Fruit fly (Drosophila melanogaster) whole organism, embryonic: Measurements from ENCODE around the gene Alp9.
A peak's percentile ranks its signal among the peaks of the same experiment; 100 is the strongest.

Experiments used
- Adf1 ChIP-seq: fragments of 200-800 bp; sonication (Bioruptor generic); IDR thresholded peaks from 2 replicates; pipeline ENCODE4 v1.3.6; 2022; ENCODE audit warnings: missing biosample characterization, missing genetic modification characterization
- Atf3 ChIP-seq: fragments of 200-800 bp; sonication (Bioruptor generic); optimal IDR thresholded peaks from 3 replicates; lab custom pipeline; 2016; ENCODE audit warnings: missing biosample characterization, missing genetic modification characterization
- BEAF-32 ChIP-seq: fragments of 200-800 bp; sonication (Bioruptor generic); optimal IDR thresholded peaks from 3 replicates; lab custom pipeline; 2017; ENCODE audit warnings: missing biosample characterization, missing genetic modification characterization, mild to moderate bottlenecking, moderate library complexity, missing genetic modification reagents
- CG11085 ChIP-seq: fragments of 200-800 bp; sonication (Bioruptor generic); IDR thresholded peaks from 2 replicates; pipeline ENCODE4 v1.3.6; 2022; ENCODE audit warnings: missing biosample characterization, missing genetic modification characterization
- CG12659 ChIP-seq: fragments of 200-800 bp; sonication (Bioruptor generic); optimal IDR thresholded peaks from 3 replicates; lab custom pipeline; 2017; ENCODE audit warnings: mild to moderate bottlenecking, missing biosample characterization, missing genetic modification reagents, missing genetic modification characterization
- CG13894 ChIP-seq: fragments of 200-800 bp; sonication (Bioruptor generic); optimal IDR thresholded peaks from 3 replicates; lab custom pipeline; 2018; ENCODE audit warnings: missing biosample characterization, mild to moderate bottlenecking, missing genetic modification characterization, moderate library complexity
- CG15514 ChIP-seq: fragments of 200-800 bp; sonication (Bioruptor generic); optimal IDR thresholded peaks from 3 replicates; lab custom pipeline; 2017; ENCODE audit warnings: missing biosample characterization, missing genetic modification characterization, mild to moderate bottlenecking, moderate library complexity, missing genetic modification reagents
- CG16779 ChIP-seq: fragments of 200-800 bp; sonication (Bioruptor generic); IDR thresholded peaks from 2 replicates; pipeline ENCODE4 v1.3.6; 2022; ENCODE audit warnings: missing biosample characterization, missing genetic modification characterization
- CG2678 ChIP-seq: fragments of 200-800 bp; sonication (Bioruptor generic); optimal IDR thresholded peaks from 3 replicates; lab custom pipeline; 2019; ENCODE audit warnings: missing biosample characterization, mild to moderate bottlenecking, missing genetic modification characterization, moderate library complexity
- CG2712 ChIP-seq: fragments of 200-800 bp; optimal IDR thresholded peaks from 3 replicates; lab custom pipeline; 2019; ENCODE audit warnings: missing biosample characterization, mild to moderate bottlenecking, missing genetic modification characterization, moderate library complexity
- CG32532 ChIP-seq: fragments of 200-800 bp; sonication (Bioruptor generic); IDR thresholded peaks from 2 replicates; pipeline ENCODE4 v1.3.6; 2022; ENCODE audit warnings: missing biosample characterization, missing genetic modification characterization
- CG3847 ChIP-seq: fragments of 200-800 bp; sonication (Bioruptor generic); IDR thresholded peaks from 2 replicates; pipeline ENCODE4 v1.3.6; 2022; ENCODE audit warnings: missing biosample characterization, missing genetic modification characterization
- CG42726 ChIP-seq: fragments of 200-800 bp; sonication (Bioruptor generic); IDR thresholded peaks from 2 replicates; pipeline ENCODE4 v1.3.6; 2022; ENCODE audit warnings: missing biosample characterization, missing genetic modification characterization; ENCODE audit not compliant: partially characterized antibody
- CG6765 ChIP-seq: fragments of 200-800 bp; sonication (Bioruptor generic); optimal IDR thresholded peaks from 3 replicates; lab custom pipeline; 2017; ENCODE audit warnings: missing biosample characterization, mild to moderate bottlenecking, missing genetic modification characterization
- CG8281 ChIP-seq: fragments of 200-800 bp; sonication (Bioruptor generic); optimal IDR thresholded peaks from 2 replicates; lab custom pipeline; 2018; ENCODE audit warnings: missing biosample characterization, mild to moderate bottlenecking, missing genetic modification characterization, moderate library complexity
- CG8478 ChIP-seq: fragments of >200 bp; optimal IDR thresholded peaks from 2 replicates; lab custom pipeline; 2018
- CG9797 ChIP-seq: fragments of 200-800 bp; sonication (Bioruptor generic); optimal IDR thresholded peaks from 3 replicates; lab custom pipeline; 2018; ENCODE audit warnings: missing biosample characterization, mild to moderate bottlenecking, missing genetic modification characterization
- CG9932 ChIP-seq: fragments of 200-800 bp; sonication (Bioruptor generic); IDR thresholded peaks from 2 replicates; pipeline ENCODE4 v1.3.6; 2022; ENCODE audit warnings: missing biosample characterization, missing genetic modification characterization
- CoRest ChIP-seq: fragments of 200-800 bp; sonication (Bioruptor generic); optimal IDR thresholded peaks from 3 replicates; lab custom pipeline; 2018; ENCODE audit warnings: missing biosample characterization, mild to moderate bottlenecking, missing genetic modification characterization, moderate library complexity
- Dll ChIP-seq: fragments of 200-800 bp; sonication (Bioruptor generic); IDR thresholded peaks from 4 replicates; pipeline ENCODE4 v1.3.6; 2022; ENCODE audit warnings: missing biosample characterization, missing genetic modification characterization; ENCODE audit not compliant: partially characterized antibody
- Doc2 ChIP-seq: fragments of 200-800 bp; sonication (Bioruptor generic); IDR thresholded peaks from 2 replicates; pipeline ENCODE4 v1.3.6; 2022; ENCODE audit warnings: missing biosample characterization, missing genetic modification characterization
- Dp ChIP-seq: fragments of 200-800 bp; sonication (Bioruptor generic); optimal IDR thresholded peaks from 2 replicates; lab custom pipeline; 2018; ENCODE audit warnings: missing biosample characterization, mild to moderate bottlenecking, missing genetic modification characterization, moderate library complexity
- Mad ChIP-seq: fragments of 200-800 bp; sonication (Bioruptor generic); optimal IDR thresholded peaks from 2 replicates; lab custom pipeline; 2016; ENCODE audit warnings: missing biosample characterization, missing genetic modification characterization
- NC2α ChIP-seq: fragments of 200-800 bp; sonication (Bioruptor generic); optimal IDR thresholded peaks from 2 replicates; lab custom pipeline; 2016; ENCODE audit warnings: missing biosample characterization, missing genetic modification characterization
- Sox100B ChIP-seq: fragments of 200-800 bp; sonication (Bioruptor generic); optimal IDR thresholded peaks from 3 replicates; lab custom pipeline; 2018; ENCODE audit warnings: missing biosample characterization, mild to moderate bottlenecking, missing genetic modification characterization
- Stat92E ChIP-seq, 3 experiments: fragments of >200 bp in 2 of 3; fragments of 200-800 bp in 1 of 3; sonication (Bioruptor generic) in 1 of 3; optimal IDR thresholded peaks; 2 replicates each; lab custom pipeline; 2017 to 2019; ENCODE audit warnings: missing biosample characterization in 3 of 3, missing genetic modification characterization in 3 of 3, mild to moderate bottlenecking in 1 of 3, moderate library complexity in 1 of 3
- Xrp1 ChIP-seq: fragments of 200-800 bp; sonication (Bioruptor generic); IDR thresholded peaks from 2 replicates; pipeline ENCODE4 v1.3.6; 2022; ENCODE audit warnings: missing biosample characterization, missing genetic modification characterization
- YL-1 ChIP-seq: fragments of 200-800 bp; sonication (Bioruptor generic); optimal IDR thresholded peaks from 3 replicates; lab custom pipeline; 2017; ENCODE audit warnings: missing biosample characterization, mild to moderate bottlenecking, missing genetic modification characterization
- abd-A ChIP-seq: fragments of 200-800 bp; sonication (Bioruptor generic); optimal IDR thresholded peaks from 3 replicates; lab custom pipeline; 2019; ENCODE audit warnings: missing biosample characterization, mild to moderate bottlenecking, missing genetic modification characterization, moderate library complexity
- bab2 ChIP-seq: fragments of 200-800 bp; sonication (Bioruptor generic); optimal IDR thresholded peaks from 2 replicates; lab custom pipeline; 2016; ENCODE audit warnings: missing biosample characterization, missing genetic modification characterization
- chif ChIP-seq, 2 experiments: fragments of 200-800 bp; sonication (Bioruptor generic); optimal IDR thresholded peaks; 3 replicates each; lab custom pipeline; 2016; ENCODE audit warnings: missing biosample characterization in 2 of 2, missing genetic modification characterization in 2 of 2
- chinmo ChIP-seq: fragments of 200-800 bp; sonication (Bioruptor generic); IDR thresholded peaks from 4 replicates; pipeline ENCODE4 v1.3.6; 2022; ENCODE audit warnings: missing biosample characterization, missing genetic modification characterization; ENCODE audit not compliant: partially characterized antibody
- crp ChIP-seq, 2 experiments: fragments of 200-800 bp; sonication (Bioruptor generic); optimal IDR thresholded peaks; 2 replicates in 1 of 2; 3 replicates in 1 of 2; lab custom pipeline; 2017; ENCODE audit warnings: missing biosample characterization in 2 of 2, missing genetic modification characterization in 2 of 2, mild to moderate bottlenecking in 1 of 2, moderate library complexity in 1 of 2
- dmrt99B ChIP-seq: fragments of 200-800 bp; sonication (Bioruptor generic); optimal IDR thresholded peaks from 2 replicates; lab custom pipeline; 2018; ENCODE audit warnings: missing biosample characterization, mild to moderate bottlenecking, missing genetic modification characterization, moderate library complexity
- ems ChIP-seq: fragments of 200-800 bp; sonication (Bioruptor generic); optimal IDR thresholded peaks from 3 replicates; lab custom pipeline; 2016; ENCODE audit warnings: missing biosample characterization, missing genetic modification characterization
- gfzf ChIP-seq: fragments of 200-800 bp; sonication (Bioruptor generic); optimal IDR thresholded peaks from 2 replicates; lab custom pipeline; 2016; ENCODE audit warnings: missing biosample characterization, mild to moderate bottlenecking, missing genetic modification characterization, moderate library complexity
- hth ChIP-seq: fragments of >200 bp; optimal IDR thresholded peaks from 2 replicates; lab custom pipeline; 2017; ENCODE audit warnings: inconsistent platforms
- jigr1 ChIP-seq: fragments of 200-800 bp; sonication (Bioruptor generic); IDR thresholded peaks from 3 replicates; pipeline ENCODE4 v1.3.6; 2022; ENCODE audit warnings: missing biosample characterization, missing genetic modification characterization
- lmd ChIP-seq: fragments of 200-800 bp; sonication (Bioruptor generic); IDR thresholded peaks from 2 replicates; pipeline ENCODE4 v1.3.6; 2022; ENCODE audit warnings: missing biosample characterization, missing genetic modification characterization
- nerfin-1 ChIP-seq: fragments of 200-800 bp; sonication (Bioruptor generic); optimal IDR thresholded peaks from 3 replicates; lab custom pipeline; 2019; ENCODE audit warnings: missing biosample characterization, mild to moderate bottlenecking, missing genetic modification characterization, moderate library complexity
- peb ChIP-seq: fragments of 200-800 bp; sonication (Bioruptor generic); IDR thresholded peaks from 2 replicates; pipeline ENCODE4 v1.3.6; 2022; ENCODE audit warnings: missing biosample characterization, missing genetic modification characterization
- pzg ChIP-seq: fragments of 200-800 bp; sonication (Bioruptor generic); optimal IDR thresholded peaks from 3 replicates; lab custom pipeline; 2018; ENCODE audit warnings: missing biosample characterization, mild to moderate bottlenecking, missing genetic modification characterization, moderate library complexity
- rib ChIP-seq: fragments of 200-800 bp; sonication (Bioruptor generic); IDR thresholded peaks from 2 replicates; pipeline ENCODE4 v1.3.6; 2022; ENCODE audit warnings: missing biosample characterization, missing genetic modification characterization
- row ChIP-seq: fragments of 200-800 bp; sonication (Bioruptor generic); IDR thresholded peaks from 3 replicates; pipeline ENCODE4 v1.3.6; 2022; ENCODE audit warnings: missing biosample characterization, missing genetic modification characterization
- sens ChIP-seq: fragments of 200-800 bp; sonication (Bioruptor generic); peaks from one replicate; lab custom pipeline; 2016; ENCODE audit warnings: missing biosample characterization, missing genetic modification characterization
- sim ChIP-seq: fragments of 200-800 bp; sonication (Bioruptor generic); IDR thresholded peaks from 2 replicates; pipeline ENCODE4 v1.3.6; 2022; ENCODE audit warnings: missing biosample characterization, missing genetic modification characterization
- sisA ChIP-seq: fragments of 200-800 bp; sonication (Bioruptor generic); IDR thresholded peaks from 2 replicates; pipeline ENCODE4 v1.3.6; 2022; ENCODE audit warnings: missing biosample characterization, missing genetic modification characterization
- stwl ChIP-seq: fragments of 200-800 bp; sonication (Bioruptor generic); optimal IDR thresholded peaks from 3 replicates; lab custom pipeline; 2018; ENCODE audit warnings: missing biosample characterization, mild to moderate bottlenecking, missing genetic modification characterization, moderate library complexity
- trem ChIP-seq: fragments of 200-800 bp; optimal IDR thresholded peaks from 3 replicates; lab custom pipeline; 2019; ENCODE audit warnings: missing biosample characterization, mild to moderate bottlenecking, missing genetic modification characterization, moderate library complexity
- tup ChIP-seq: fragments of 200-800 bp; sonication (Bioruptor generic); optimal IDR thresholded peaks from 2 replicates; lab custom pipeline; 2016; ENCODE audit warnings: missing biosample characterization, mild to moderate bottlenecking, missing genetic modification characterization, moderate library complexity

Alp9 gene

DNA sequence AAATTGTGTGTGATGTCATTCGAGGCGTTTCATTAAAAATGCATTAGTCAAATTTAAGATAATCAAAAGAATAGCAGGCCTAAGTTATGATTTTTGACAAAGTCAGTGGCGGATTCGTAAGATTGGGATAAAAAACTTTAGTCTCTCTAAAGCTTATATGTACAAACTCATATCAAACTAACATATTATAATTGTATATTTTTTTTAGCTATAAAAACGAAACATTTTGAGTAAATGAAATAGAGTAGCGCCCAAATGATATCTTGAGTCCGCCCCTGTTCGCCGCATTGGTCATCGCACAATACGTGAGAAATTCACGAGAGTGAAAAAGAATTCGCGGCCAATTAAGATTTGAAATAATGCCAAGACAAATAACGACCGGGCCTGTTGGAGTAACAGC lies 41.0 kb upstream of the Alp9 start (continued):
- TF ChIP-seq Xrp1 (peak; percentile 62; the same call in 1 of the 2 replicates), CG3847 (GFP tag; lab: Robert Waterston, UW) (peak; percentile 32; the same call in 1 of the 2 replicates), CG8281 (no peak), CG6765 (no peak), Stat92E (GFP tag; optimal IDR thresholded peaks at IDR 0.05; lab: Kevin White, UChicago) (no peak), chinmo (peak; percentile 56; the same call in 1 of the 4 replicates), Sox100B (peak; percentile 15), CG2678 (tag; lab: Kevin White, UChicago) (peak; percentile 67), sens (GFP tag; lab: Kevin White, UChicago) (peak; percentile 56), CG32532 (GFP tag; lab: Robert Waterston, UW) (peak; percentile 70), lmd (GFP tag; lab: Robert Waterston, UW) (peak; percentile 82), Atf3 (GFP tag; lab: Kevin White, UChicago) (no peak), sim (GFP tag; lab: Robert Waterston, UW) (no peak), CG42726 (no peak), CG12659 (peak; percentile 36), rib (GFP tag; lab: Robert Waterston, UW) (no peak), ems (GFP tag; lab: Kevin White, UChicago) (peak; percentile 46), CG11085 (GFP tag; lab: Robert Waterston, UW) (0 out of 2 replicates have a peak, but pooled peaks have one; percentile 32), CG9932 (GFP tag; lab: Robert Waterston, UW) (peak; percentile 75), CG8478 (no peak), chif (GFP tag; optimal IDR thresholded peaks at IDR 0.05; lab: Kevin White, UChicago) (no peak), NC2α (GFP tag; lab: Kevin White, UChicago) (no peak), sisA (GFP tag; lab: Robert Waterston, UW) (no peak; the same call in 1 of the 2 replicates), hth (no peak), peb (GFP tag; lab: Robert Waterston, UW) (no peak), dmrt99B (tag; lab: Kevin White, UChicago) (peak; percentile 46)

dm6 chr3L:5556195-5556594 lies 39.1 kb upstream of the Alp9 start:
- TF ChIP-seq CG13894 (tag; lab: Kevin White, UChicago) (peak; percentile 69), Doc2 (GFP tag; lab: Robert Waterston, UW) (no peak), chinmo (0 out of 4 replicates have a peak, but pooled peaks have one; percentile 32), abd-A (peak; percentile 71)

DNA sequence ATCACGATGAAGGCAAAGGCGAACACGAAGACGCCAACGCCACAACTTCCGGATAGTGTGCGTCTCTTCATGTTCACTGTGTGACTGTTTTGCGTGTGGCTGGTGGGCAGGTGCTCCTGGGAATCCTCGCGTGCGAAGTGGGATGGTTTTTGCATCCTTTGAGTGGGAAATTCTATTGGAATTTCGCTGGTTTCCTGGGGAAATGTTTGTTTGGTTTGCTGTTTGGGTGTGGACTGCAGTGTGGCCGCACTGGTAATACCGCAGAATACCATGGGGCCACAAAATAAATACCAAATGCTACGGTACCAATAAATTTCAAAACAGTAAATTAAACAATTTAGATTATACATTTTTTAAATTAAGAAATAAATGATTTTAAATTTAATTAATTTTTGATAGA lies 34.0 kb upstream of the Alp9 start, which contains the start of gene sinu:
sinu (minus strand) TSS at position 258 of the 400 bp plus-strand sequence.
- no peak for TF ChIP-seq Mad
- TF ChIP-seq CG2712 (tag; lab: Kevin White, UChicago): peak; percentile 28
- TF ChIP-seq nerfin-1 (tag; lab: Kevin White, UChicago): peak; percentile 55
- no peak for TF ChIP-seq bab2 (GFP tag; lab: Kevin White, UChicago)
- TF ChIP-seq BEAF-32 (GFP tag; lab: Kevin White, UChicago): peak; percentile 11
- no peak; the same call in 2 of the 3 replicates for TF ChIP-seq jigr1 (GFP tag; lab: Robert Waterston, UW)
- no peak for TF ChIP-seq tup (GFP tag; lab: Kevin White, UChicago)
- TF ChIP-seq trem (tag; lab: Kevin White, UChicago): peak; percentile 23
- TF ChIP-seq CG16779 (GFP tag; lab: Robert Waterston, UW): peak; percentile 32; the same call in 1 of the 2 replicates
- TF ChIP-seq row (GFP tag; lab: Robert Waterston, UW): no peak
- peak; percentile 70 for TF ChIP-seq YL-1
- TF ChIP-seq Dll (GFP tag; lab: Robert Waterston, UW): 0 out of 4 replicates have a peak, but pooled peaks have one; percentile 28
- peak in 1 of 2 experiments; percentile 70 for TF ChIP-seq crp (GFP tag; optimal IDR thresholded peaks at IDR 0.05; lab: Kevin White, UChicago)
- TF ChIP-seq CG15514 (GFP tag; lab: Kevin White, UChicago): peak; percentile 97
- TF ChIP-seq Adf1 (GFP tag; lab: Robert Waterston, UW): no peak
- TF ChIP-seq Dp: peak; percentile 17
- TF ChIP-seq pzg: peak; percentile 40
- TF ChIP-seq CoRest: no peak
- peak; percentile 67 for TF ChIP-seq gfzf (GFP tag; lab: Kevin White, UChicago)
- peak; percentile 64 for TF ChIP-seq stwl (tag; lab: Kevin White, UChicago)
- peak; percentile 66 for TF ChIP-seq CG9797
